Worm (Caenorhabditis elegans) whole organism, young adult: ENCODE data around the gene rbm-39.
A peak's percentile ranks its signal among the peaks of the same experiment; 100 is the strongest.

ENCODE experiments used
- F37B4.10 ChIP-seq: fragments of 200-800 bp; sonication (Bioruptor generic); IDR thresholded peaks from 2 replicates; pipeline ENCODE4 v1.3.6; 2022; ENCODE audit warnings: missing genetic modification characterization, missing compliant biosample characterization
- F52B5.7 ChIP-seq: sonication (generic microtip); optimal IDR thresholded peaks from 2 replicates; lab custom pipeline; 2016; ENCODE audit warnings: mild to moderate bottlenecking, missing genetic modification characterization, missing compliant biosample characterization
- Y67H2A.10 ChIP-seq: fragments of 200-800 bp; sonication (Bioruptor generic); conservative IDR thresholded peaks from 2 replicates; pipeline ENCODE4 v1.3.6; 2022; ENCODE audit warnings: missing genetic modification reagents, missing genetic modification characterization, missing compliant biosample characterization
- aptf-3 ChIP-seq: fragments of 200-800 bp; sonication (Bioruptor generic); IDR thresholded peaks from 2 replicates; pipeline ENCODE4 v1.3.6; 2022; ENCODE audit warnings: missing genetic modification characterization, missing compliant biosample characterization
- attf-3 ChIP-seq: fragments of 200-800 bp; sonication (Bioruptor generic); conservative IDR thresholded peaks from 2 replicates; pipeline ENCODE4 v1.3.6; 2022; ENCODE audit warnings: missing genetic modification reagents, missing genetic modification characterization, missing compliant biosample characterization
- attf-5 ChIP-seq: fragments of 200-800 bp; sonication (Bioruptor generic); optimal IDR thresholded peaks from 2 replicates; lab custom pipeline; 2018; ENCODE audit warnings: mild to moderate bottlenecking, missing genetic modification characterization, missing compliant biosample characterization
- bed-1 ChIP-seq: fragments of 200-800 bp; sonication (Bioruptor generic); IDR thresholded peaks from 2 replicates; pipeline ENCODE4 v1.3.6; 2022; ENCODE audit warnings: missing genetic modification reagents, missing genetic modification characterization, missing compliant biosample characterization
- cebp-1 ChIP-seq, 2 experiments: fragments of 200-800 bp in 1 of 2; sonication (Bioruptor generic) in 1 of 2; sonication (generic microtip) in 1 of 2; IDR thresholded peaks in 1 of 2; optimal IDR thresholded peaks in 1 of 2; 2 replicates each; pipeline versions ENCODE4 v1.3.6 to Lab custom; 2017 to 2022; ENCODE audit warnings: missing compliant biosample characterization in 2 of 2, missing genetic modification characterization in 2 of 2, mild to moderate bottlenecking in 1 of 2, missing genetic modification reagents in 1 of 2, moderate library complexity in 1 of 2
- ceh-100 ChIP-seq: fragments of 200-800 bp; sonication (Bioruptor generic); IDR thresholded peaks from 2 replicates; pipeline ENCODE4 v1.3.6; 2022; ENCODE audit warnings: missing genetic modification reagents, missing genetic modification characterization, missing compliant biosample characterization
- ceh-27 ChIP-seq: fragments of 200-800 bp; sonication (Bioruptor generic); optimal IDR thresholded peaks from 2 replicates; lab custom pipeline; 2018; ENCODE audit warnings: mild to moderate bottlenecking, missing genetic modification characterization, moderate library complexity, missing compliant biosample characterization
- dox-1 ChIP-seq: fragments of 200-800 bp; sonication (Bioruptor generic); IDR thresholded peaks from 2 replicates; pipeline ENCODE4 v1.3.6; 2022; ENCODE audit warnings: missing genetic modification reagents, missing genetic modification characterization, missing compliant biosample characterization
- egrh-3 ChIP-seq: fragments of 200-800 bp; sonication (Bioruptor generic); IDR thresholded peaks from 2 replicates; pipeline ENCODE4 v1.3.6; 2022; ENCODE audit warnings: missing genetic modification reagents, missing genetic modification characterization, missing compliant biosample characterization
- him-1 ChIP-seq: sonication (generic microtip); optimal IDR thresholded peaks from 2 replicates; lab custom pipeline; 2016; ENCODE audit warnings: missing genotype, missing genetic modification reagents, missing genetic modification characterization, missing compliant biosample characterization
- hlh-26 ChIP-seq: fragments of 200-800 bp; sonication (Bioruptor generic); conservative IDR thresholded peaks from 2 replicates; pipeline ENCODE4 v1.3.6; 2022; ENCODE audit warnings: missing genetic modification reagents, missing genetic modification characterization, missing compliant biosample characterization
- hmg-1.2 ChIP-seq: fragments of 200-800 bp; sonication (Bioruptor generic); IDR thresholded peaks from 2 replicates; pipeline ENCODE4 v1.3.6; 2022; ENCODE audit warnings: missing genetic modification reagents, missing genetic modification characterization, missing compliant biosample characterization
- hsf-1 ChIP-seq: fragments of 200-800 bp; sonication (Bioruptor generic); IDR thresholded peaks from 2 replicates; pipeline ENCODE4 v1.3.6; 2022; ENCODE audit warnings: missing genetic modification reagents, missing genetic modification characterization, missing compliant biosample characterization
- lir-1 ChIP-seq: fragments of 200-800 bp; sonication (Bioruptor generic); conservative IDR thresholded peaks from 2 replicates; pipeline ENCODE4 v1.3.6; 2022; ENCODE audit warnings: missing genetic modification reagents, missing genetic modification characterization, missing compliant biosample characterization
- mcd-1 ChIP-seq: fragments of 200-800 bp; sonication (Bioruptor generic); IDR thresholded peaks from 2 replicates; pipeline ENCODE4 v1.3.6; 2022; ENCODE audit warnings: missing genetic modification reagents, missing genetic modification characterization, missing compliant biosample characterization
- mes-4 ChIP-seq: sonication (generic microtip); optimal IDR thresholded peaks from 2 replicates; lab custom pipeline; 2016; ENCODE audit warnings: missing genotype, missing genetic modification characterization, missing compliant biosample characterization
- nfyb-1 ChIP-seq: fragments of 200-800 bp; sonication (Bioruptor generic); IDR thresholded peaks from 2 replicates; pipeline ENCODE4 v1.3.6; 2022; ENCODE audit warnings: missing genetic modification reagents, missing genetic modification characterization, missing compliant biosample characterization
- nhr-80 ChIP-seq: sonication (generic microtip); optimal IDR thresholded peaks from 2 replicates; lab custom pipeline; 2016; ENCODE audit warnings: missing genetic modification characterization, missing compliant biosample characterization
- unc-62 ChIP-seq: fragments of 150-350 bp; optimal IDR thresholded peaks from 2 replicates; lab custom pipeline; 2014; ENCODE audit warnings: missing biosample characterization, missing genetic modification reagents, missing genetic modification characterization
- zfh-2 ChIP-seq: fragments of 200-800 bp; sonication (Bioruptor generic); conservative IDR thresholded peaks from 2 replicates; pipeline ENCODE4 v1.3.6; 2022; ENCODE audit warnings: missing genetic modification reagents, missing genetic modification characterization, missing compliant biosample characterization
- ztf-28 ChIP-seq: fragments of 200-800 bp; sonication (Bioruptor generic); IDR thresholded peaks from 2 replicates; pipeline ENCODE4 v1.3.6; 2022; ENCODE audit warnings: missing genetic modification reagents, missing genetic modification characterization, missing compliant biosample characterization

Gene rbm-39

DNA sequence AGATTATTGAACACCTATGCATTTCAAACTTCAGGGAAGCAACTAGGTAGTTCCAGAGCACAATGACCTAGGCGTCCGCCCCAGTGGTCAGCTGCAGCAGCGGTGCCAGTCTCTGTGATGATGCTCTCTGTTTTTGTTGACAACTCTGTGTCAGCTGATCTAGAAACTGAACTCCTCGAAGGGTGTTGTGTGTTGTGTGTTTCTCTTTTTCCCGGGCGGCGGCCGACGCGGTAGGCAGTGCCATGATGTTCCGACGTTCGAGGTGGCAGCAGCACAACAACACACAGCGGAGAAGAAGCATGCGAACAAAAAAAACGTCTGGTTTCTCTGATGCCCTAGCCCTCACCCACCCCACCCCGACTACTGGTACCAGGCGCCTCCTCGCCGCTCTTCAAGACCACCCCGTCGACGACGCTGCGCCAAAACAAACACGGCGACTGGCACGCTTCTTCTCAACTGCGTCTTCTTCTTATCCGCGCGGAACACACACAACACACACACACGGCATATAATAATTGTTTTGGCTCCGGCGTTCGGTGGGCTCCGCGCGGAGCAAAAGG, 51.9 kb downstream of the rbm-39 start:
- TF ChIP-seq F52B5.7 (tag; lab: Kevin White, UChicago) = no peak
- 0 out of 2 replicates have a peak, but pooled peaks have one; percentile 54 for TF ChIP-seq egrh-3 (GFP tag; lab: Robert Waterston, UW)
- TF ChIP-seq zfh-2 (GFP tag; lab: Robert Waterston, UW) = peak; percentile 89

DNA sequence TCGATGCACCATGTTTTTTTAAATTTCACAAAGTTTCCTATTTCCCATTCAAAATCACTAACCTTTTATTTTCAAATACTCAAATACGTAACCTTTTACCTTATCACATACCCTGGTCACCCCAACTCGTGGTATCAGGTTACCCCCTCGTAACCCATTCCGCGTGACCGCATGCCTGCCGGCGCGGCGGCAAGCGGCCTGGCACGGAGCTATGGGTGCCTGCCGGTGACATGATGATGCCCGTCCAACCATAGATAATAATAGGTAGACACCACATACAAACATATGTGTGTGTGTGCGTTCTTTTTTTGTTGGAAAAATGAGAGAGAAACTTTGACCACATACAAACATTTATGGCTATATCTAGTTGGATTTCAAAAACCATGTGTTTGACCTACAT, 53.1 kb downstream of the rbm-39 start:
- no peak for TF ChIP-seq Y67H2A.10 (GFP tag; lab: Robert Waterston, UW)
- TF ChIP-seq zfh-2 (GFP tag; lab: Robert Waterston, UW) = peak; percentile 71
- TF ChIP-seq, all 124 proteins: peak for 1

DNA sequence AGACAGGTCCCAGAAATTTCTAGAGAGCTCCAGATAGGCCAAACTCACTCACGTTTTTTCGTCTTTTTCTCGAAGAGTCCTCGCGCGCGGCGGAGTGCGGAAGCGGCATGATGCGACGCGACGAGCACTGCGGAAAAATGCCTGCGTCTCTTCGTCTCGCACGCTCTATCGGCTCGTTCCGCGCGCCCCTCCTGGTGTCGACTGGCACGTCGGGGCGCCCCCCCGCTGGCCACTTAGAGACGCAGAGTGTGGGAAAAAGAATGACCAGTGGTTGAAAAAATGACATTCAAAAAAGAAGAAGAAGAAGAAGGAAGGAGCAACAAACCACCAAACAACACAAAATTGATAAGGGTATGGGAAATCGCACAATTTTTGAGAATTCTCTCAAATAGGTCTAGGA, 55.0 kb downstream of the rbm-39 start, which contains the start of gene znf-782:
Gene znf-782, minus strand, starts transcription at position 96 of the 400 bp plus-strand sequence.
- TF ChIP-seq ceh-100 (GFP tag; lab: Robert Waterston, UW) = no peak
- TF ChIP-seq hlh-26 = no peak
- TF ChIP-seq nhr-80 (tag; lab: Kevin White, UChicago) = peak; percentile 68
- peak; percentile 14 for TF ChIP-seq attf-5 (GFP tag; lab: Kevin White, UChicago)
- TF ChIP-seq him-1 (tag; lab: Kevin White, UChicago) = no peak
- TF ChIP-seq cebp-1 (GFP tag; IDR thresholded peaks at IDR 0.05; lab: Robert Waterston, UW) = no peak
- TF ChIP-seq cebp-1 (tag; optimal IDR thresholded peaks at IDR 0.05; lab: Kevin White, UChicago) = peak; percentile 4
- TF ChIP-seq attf-3 = no peak
- TF ChIP-seq dox-1 = peak; percentile 49; the same call in 1 of the 2 replicates
- TF ChIP-seq nfyb-1 = 0 out of 2 replicates have a peak, but pooled peaks have one; percentile 41
- no peak for TF ChIP-seq lir-1
- TF ChIP-seq hmg-1.2 = peak; percentile 81
- peak; percentile 96 for TF ChIP-seq zfh-2 (GFP tag; lab: Robert Waterston, UW)
- no peak for TF ChIP-seq aptf-3 (GFP tag; lab: Robert Waterston, UW)
- TF ChIP-seq ztf-28 = no peak
- no peak for TF ChIP-seq hsf-1 (GFP tag; lab: Robert Waterston, UW)
- no peak for TF ChIP-seq mes-4 (tag; lab: Kevin White, UChicago)
- peak; percentile 90 for TF ChIP-seq egrh-3 (GFP tag; lab: Robert Waterston, UW)
- TF ChIP-seq mcd-1 (GFP tag; lab: Robert Waterston, UW) = 0 out of 2 replicates have a peak, but pooled peaks have one; percentile 19
- no peak for TF ChIP-seq ceh-27 (GFP tag; lab: Kevin White, UChicago)
- TF ChIP-seq bed-1 = no peak

DNA sequence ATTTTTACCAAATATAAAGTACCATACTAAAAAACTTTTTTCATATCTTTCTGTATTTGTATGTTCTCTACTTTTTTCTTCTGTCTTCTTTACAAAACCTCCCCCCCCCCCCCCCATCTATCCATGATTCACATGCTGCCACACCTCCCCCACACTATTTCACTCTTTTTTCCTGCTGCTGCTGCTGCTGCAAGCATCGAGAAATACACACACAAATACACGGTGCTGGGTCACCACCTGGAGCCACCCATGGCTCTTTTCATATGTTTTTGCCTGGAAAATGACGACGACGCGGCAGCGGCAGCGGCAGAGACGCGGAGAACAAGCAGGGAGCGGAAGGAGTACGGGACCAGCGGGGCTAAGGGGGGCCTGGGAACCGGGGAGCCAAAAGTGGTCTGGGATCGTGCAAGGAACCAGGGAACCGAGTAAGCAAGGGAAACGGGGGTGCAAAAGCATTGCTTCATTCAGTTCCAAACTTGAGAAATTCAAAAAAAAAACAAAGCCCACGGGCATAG, 56.4 kb downstream of the rbm-39 start:
- TF ChIP-seq unc-62 (GFP tag; lab: Kevin White, UChicago) (no peak), egrh-3 (GFP tag; lab: Robert Waterston, UW) (peak; percentile 80; the same call in 1 of the 2 replicates), zfh-2 (GFP tag; lab: Robert Waterston, UW) (peak; percentile 89), F37B4.10 (GFP tag; lab: Robert Waterston, UW) (0 out of 2 replicates have a peak, but pooled peaks have one; percentile 15)
